Worm (Caenorhabditis elegans): ENCODE measurements around the gene lron-3.

- TF ChIP-seq unc-39 (tag; optimal IDR thresholded peaks at IDR 0.05) (no peak), mdl-1 (tag; optimal IDR thresholded peaks at IDR 0.05) (no peak), nfya-1 (tag; optimal IDR thresholded peaks at IDR 0.05; ENCODE audit: insufficient read depth) (no peak), ceh-28 (tag; optimal IDR thresholded peaks at IDR 0.05) (no peak)
Measured at ce11 chrX:15576942-15577341, 19.2 kb upstream of the lron-3 start, which contains the start of gene K09A9.6.
